Fruit fly (Drosophila melanogaster) whole organism, embryonic: ENCODE measurements around the gene Nepl21.

Experiments used
- B-H2 ChIP-seq: fragments of 200-800 bp; sonication (Bioruptor generic); optimal IDR thresholded peaks from 2 replicates; lab custom pipeline; 2018; ENCODE audit warnings: missing biosample characterization, mild to moderate bottlenecking, missing genetic modification characterization
- CG10147 ChIP-seq: fragments of 200-800 bp; sonication (Bioruptor generic); optimal IDR thresholded peaks from 2 replicates; lab custom pipeline; 2019; ENCODE audit warnings: missing biosample characterization, mild to moderate bottlenecking, missing genetic modification characterization, moderate library complexity
- CG10274 ChIP-seq: fragments of 200-800 bp; sonication (Bioruptor generic); optimal IDR thresholded peaks from 3 replicates; lab custom pipeline; 2017; ENCODE audit warnings: missing biosample characterization, mild to moderate bottlenecking, missing genetic modification characterization
- CG10565 ChIP-seq: fragments of 200-800 bp; sonication (Bioruptor generic); optimal IDR thresholded peaks from 3 replicates; lab custom pipeline; 2016; ENCODE audit warnings: missing biosample characterization, mild to moderate bottlenecking, missing genetic modification characterization
- CG11398 ChIP-seq: fragments of 200-800 bp; sonication (Bioruptor generic); optimal IDR thresholded peaks from 2 replicates; lab custom pipeline; 2016; ENCODE audit warnings: missing biosample characterization, missing genetic modification characterization
- CG11696 ChIP-seq: fragments of 200-800 bp; sonication (Bioruptor generic); IDR thresholded peaks from 2 replicates; pipeline ENCODE4 v1.3.6; 2022; ENCODE audit warnings: missing biosample characterization, missing genetic modification characterization
- CG12299 ChIP-seq: fragments of 200-800 bp; sonication (Bioruptor generic); optimal IDR thresholded peaks from 2 replicates; lab custom pipeline; 2018; ENCODE audit warnings: missing biosample characterization, mild to moderate bottlenecking, missing genetic modification characterization
- CG12942 ChIP-seq: fragments of 200-800 bp; sonication (Bioruptor generic); optimal IDR thresholded peaks from 3 replicates; lab custom pipeline; 2016; ENCODE audit warnings: missing biosample characterization, missing genetic modification characterization
- CG15073 ChIP-seq: fragments of 200-800 bp; sonication (Bioruptor generic); optimal IDR thresholded peaks from 2 replicates; lab custom pipeline; 2016; ENCODE audit warnings: missing biosample characterization, missing genetic modification characterization
- CG17359 ChIP-seq: fragments of 200-800 bp; sonication (Bioruptor generic); optimal IDR thresholded peaks from 3 replicates; lab custom pipeline; 2018; ENCODE audit warnings: missing biosample characterization, mild to moderate bottlenecking, missing genetic modification characterization, moderate library complexity
- CG17568 ChIP-seq: fragments of 200-800 bp; sonication (Bioruptor generic); optimal IDR thresholded peaks from 2 replicates; lab custom pipeline; 2018; ENCODE audit warnings: missing biosample characterization, mild to moderate bottlenecking, missing genetic modification characterization, moderate library complexity
- CG32772 ChIP-seq: fragments of 200-800 bp; sonication (Bioruptor generic); IDR thresholded peaks from 2 replicates; pipeline ENCODE4 v1.3.6; 2022; ENCODE audit warnings: missing biosample characterization, missing genetic modification characterization
- CG34224 ChIP-seq: fragments of 200-800 bp; sonication (Bioruptor generic); IDR thresholded peaks from 3 replicates; pipeline ENCODE4 v1.3.6; 2022; ENCODE audit warnings: missing biosample characterization, missing genetic modification characterization; ENCODE audit not compliant: partially characterized antibody
- CG3726 ChIP-seq: fragments of 200-800 bp; sonication (Bioruptor generic); IDR thresholded peaks from 3 replicates; pipeline ENCODE4, ENCODE4 v1.3.6; 2022; ENCODE audit warnings: missing biosample characterization, missing genetic modification characterization
- CG4404 ChIP-seq: fragments of 200-800 bp; sonication (Bioruptor generic); IDR thresholded peaks from 2 replicates; pipeline ENCODE4 v1.3.6; 2022; ENCODE audit warnings: missing biosample characterization, missing genetic modification characterization
- CG4730 ChIP-seq: fragments of 200-800 bp; sonication (Bioruptor generic); IDR thresholded peaks from 2 replicates; pipeline ENCODE4 v1.3.6; 2022; ENCODE audit warnings: missing biosample characterization, missing genetic modification characterization
- CG8478 ChIP-seq: fragments of >200 bp; optimal IDR thresholded peaks from 2 replicates; lab custom pipeline; 2018
- CG9797 ChIP-seq: fragments of 200-800 bp; sonication (Bioruptor generic); optimal IDR thresholded peaks from 3 replicates; lab custom pipeline; 2018; ENCODE audit warnings: missing biosample characterization, mild to moderate bottlenecking, missing genetic modification characterization
- Deaf1 ChIP-seq: fragments of 200-800 bp; optimal IDR thresholded peaks from 3 replicates; lab custom pipeline; 2019; ENCODE audit warnings: missing biosample characterization, mild to moderate bottlenecking, missing genetic modification characterization, moderate library complexity
- Doc3 ChIP-seq: fragments of 200-800 bp; sonication (Bioruptor generic); IDR thresholded peaks from 3 replicates; pipeline ENCODE4 v1.3.6; 2022; ENCODE audit warnings: missing biosample characterization, missing genetic modification characterization; ENCODE audit not compliant: partially characterized antibody
- E2f2 ChIP-seq: fragments of 200-800 bp; sonication (Bioruptor generic); IDR thresholded peaks from 2 replicates; pipeline ENCODE4 v1.3.6; 2022; ENCODE audit warnings: missing biosample characterization, missing genetic modification characterization
- ERR ChIP-seq: fragments of 200-800 bp; sonication (Bioruptor generic); optimal IDR thresholded peaks from 2 replicates; lab custom pipeline; 2016; ENCODE audit warnings: missing biosample characterization, missing genetic modification characterization
- NC2β ChIP-seq: fragments of 200-800 bp; sonication (Bioruptor generic); optimal IDR thresholded peaks from 2 replicates; lab custom pipeline; 2016; ENCODE audit warnings: missing biosample characterization, missing genetic modification characterization
- Nf-YC ChIP-seq: fragments of 200-800 bp; optimal IDR thresholded peaks from 3 replicates; lab custom pipeline; 2019; ENCODE audit warnings: missing biosample characterization, mild to moderate bottlenecking, missing genetic modification characterization, moderate library complexity
- YL-1 ChIP-seq: fragments of 200-800 bp; sonication (Bioruptor generic); optimal IDR thresholded peaks from 3 replicates; lab custom pipeline; 2017; ENCODE audit warnings: missing biosample characterization, mild to moderate bottlenecking, missing genetic modification characterization
- ash1 ChIP-seq: fragments of 200-800 bp; sonication (Bioruptor generic); optimal IDR thresholded peaks from 2 replicates; lab custom pipeline; 2018; ENCODE audit warnings: missing biosample characterization, mild to moderate bottlenecking, missing genetic modification characterization
- bab2 ChIP-seq: fragments of 200-800 bp; sonication (Bioruptor generic); optimal IDR thresholded peaks from 2 replicates; lab custom pipeline; 2016; ENCODE audit warnings: missing biosample characterization, missing genetic modification characterization
- cad ChIP-seq: fragments of >200 bp; optimal IDR thresholded peaks from 2 replicates; lab custom pipeline; 2017; ENCODE audit warnings: missing biosample characterization, missing genetic modification characterization
- chif ChIP-seq, 2 experiments: fragments of 200-800 bp; sonication (Bioruptor generic); optimal IDR thresholded peaks; 3 replicates each; lab custom pipeline; 2016; ENCODE audit warnings: missing biosample characterization in 2 of 2, missing genetic modification characterization in 2 of 2
- chinmo ChIP-seq: fragments of 200-800 bp; sonication (Bioruptor generic); IDR thresholded peaks from 4 replicates; pipeline ENCODE4 v1.3.6; 2022; ENCODE audit warnings: missing biosample characterization, missing genetic modification characterization; ENCODE audit not compliant: partially characterized antibody
- ci ChIP-seq: fragments of 200-800 bp; sonication (Bioruptor generic); IDR thresholded peaks from 3 replicates; pipeline ENCODE4 v1.3.6; 2022; ENCODE audit warnings: missing biosample characterization, missing genetic modification characterization
- cwo ChIP-seq: fragments of 200-800 bp; sonication (Bioruptor generic); optimal IDR thresholded peaks from 3 replicates; lab custom pipeline; 2017; ENCODE audit warnings: missing biosample characterization, missing genetic modification characterization, mild to moderate bottlenecking, moderate library complexity, missing genetic modification reagents
- danr ChIP-seq: fragments of 200-800 bp; sonication (Bioruptor generic); IDR thresholded peaks from 2 replicates; pipeline ENCODE4 v1.3.6; 2022; ENCODE audit warnings: missing biosample characterization, missing genetic modification characterization
- dpn ChIP-seq, 2 experiments: fragments of 200-800 bp; sonication (Bioruptor generic); optimal IDR thresholded peaks; 3 replicates each; lab custom pipeline; 2016; ENCODE audit warnings: missing biosample characterization in 2 of 2, missing genetic modification characterization in 2 of 2
- en ChIP-seq: fragments of 200-800 bp; sonication (Bioruptor generic); optimal IDR thresholded peaks from 2 replicates; lab custom pipeline; 2016; ENCODE audit warnings: missing biosample characterization, missing genetic modification characterization
- fu2 ChIP-seq: fragments of 200-800 bp; sonication (Bioruptor generic); optimal IDR thresholded peaks from 2 replicates; lab custom pipeline; 2016; ENCODE audit warnings: missing biosample characterization, missing genetic modification characterization
- gce ChIP-seq: fragments of 200-800 bp; sonication (Bioruptor generic); IDR thresholded peaks from 3 replicates; pipeline ENCODE4 v1.3.6; 2022; ENCODE audit warnings: missing biosample characterization, missing genetic modification characterization
- gcm2 ChIP-seq: fragments of 200-800 bp; sonication (Bioruptor generic); optimal IDR thresholded peaks from 2 replicates; lab custom pipeline; 2016; ENCODE audit warnings: missing biosample characterization, missing genetic modification characterization
- h ChIP-seq: fragments of >200 bp; optimal IDR thresholded peaks from 2 replicates; lab custom pipeline; 2017
- hkb ChIP-seq, 2 experiments: fragments of 200-800 bp in 1 of 2; fragments of >200 bp in 1 of 2; sonication (Bioruptor generic) in 1 of 2; IDR thresholded peaks in 1 of 2; optimal IDR thresholded peaks in 1 of 2; 2 replicates each; pipeline versions ENCODE4 v1.3.6 to Lab custom; 2017 to 2022; ENCODE audit warnings: missing biosample characterization in 1 of 2, missing genetic modification characterization in 1 of 2
- jing ChIP-seq: fragments of 200-800 bp; sonication (Bioruptor generic); optimal IDR thresholded peaks from 2 replicates; lab custom pipeline; 2018; ENCODE audit warnings: missing biosample characterization, mild to moderate bottlenecking, missing genetic modification characterization
- mirr ChIP-seq: fragments of 200-800 bp; sonication (Bioruptor generic); optimal IDR thresholded peaks from 3 replicates; lab custom pipeline; 2018; ENCODE audit warnings: missing biosample characterization, mild to moderate bottlenecking, missing genetic modification characterization
- pho ChIP-seq: fragments of 200-800 bp; sonication (Bioruptor generic); optimal IDR thresholded peaks from 2 replicates; lab custom pipeline; 2016; ENCODE audit warnings: missing biosample characterization, missing genetic modification characterization
- phol ChIP-seq: fragments of 200-800 bp; sonication (Bioruptor generic); optimal IDR thresholded peaks from 3 replicates; lab custom pipeline; 2018; ENCODE audit warnings: missing biosample characterization, mild to moderate bottlenecking, missing genetic modification characterization, moderate library complexity
- prd ChIP-seq, 3 experiments: fragments of >200 bp in 2 of 3; fragments of 200-800 bp in 1 of 3; sonication (Bioruptor generic) in 1 of 3; optimal IDR thresholded peaks in 2 of 3; IDR thresholded peaks in 1 of 3; 2 replicates in 2 of 3; 3 replicates in 1 of 3; pipeline versions ENCODE4 v1.3.6 to Lab custom; 2017 to 2022; ENCODE audit warnings: missing biosample characterization in 1 of 3, missing genetic modification characterization in 1 of 3
- psq ChIP-seq: fragments of 200-800 bp; sonication (Bioruptor generic); optimal IDR thresholded peaks from 2 replicates; lab custom pipeline; 2017; ENCODE audit warnings: missing biosample characterization, missing genetic modification characterization
- sna ChIP-seq: fragments of 200-800 bp; sonication (Bioruptor generic); IDR thresholded peaks from 2 replicates; pipeline ENCODE4 v1.3.6; 2022; ENCODE audit warnings: missing biosample characterization, missing genetic modification characterization; ENCODE audit not compliant: partially characterized antibody
- sug ChIP-seq: fragments of 200-800 bp; optimal IDR thresholded peaks from 2 replicates; lab custom pipeline; 2019; ENCODE audit warnings: missing biosample characterization, mild to moderate bottlenecking, missing genetic modification characterization, moderate library complexity
- tap ChIP-seq: fragments of 200-800 bp; optimal IDR thresholded peaks from 3 replicates; lab custom pipeline; 2019; ENCODE audit warnings: missing biosample characterization, mild to moderate bottlenecking, missing genetic modification characterization, moderate library complexity

Gene Nepl21

dm6 chr3R:28844611-28845376 is 38.7 kb upstream of the Nepl21 start, which contains the start of the genes Apc and spg (continued):
- TF ChIP-seq CG10565 (GFP tag; lab: Kevin White, UChicago) = no peak
- peak; percentile 6 for TF ChIP-seq fu2 (GFP tag; lab: Kevin White, UChicago)
- TF ChIP-seq cwo (GFP tag; lab: Kevin White, UChicago) = no peak
- TF ChIP-seq CG15073 (GFP tag; lab: Kevin White, UChicago) = no peak
- TF ChIP-seq ash1 (GFP tag; lab: Kevin White, UChicago) = peak; percentile 29
- peak; percentile 93 for TF ChIP-seq sug
- TF ChIP-seq phol (tag; lab: Kevin White, UChicago) = peak; percentile 59
- peak; percentile 37 for TF ChIP-seq CG12299 (tag; lab: Kevin White, UChicago)
- TF ChIP-seq ci (GFP tag; lab: Robert Waterston, UW) = peak; percentile 86
- TF ChIP-seq CG32772 (GFP tag; lab: Robert Waterston, UW) = no peak
- TF ChIP-seq CG12942 (GFP tag; lab: Kevin White, UChicago) = peak; percentile 10
- no peak for TF ChIP-seq ERR (GFP tag; lab: Kevin White, UChicago)
- TF ChIP-seq tap (tag; lab: Kevin White, UChicago) = no peak
- peak; percentile 30 for TF ChIP-seq Deaf1
- TF ChIP-seq pho (GFP tag; lab: Kevin White, UChicago) = peak; percentile 18
- no peak for TF ChIP-seq prd (optimal IDR thresholded peaks at IDR 0.05; lab: Kevin White, UChicago)
- TF ChIP-seq prd (GFP tag; IDR thresholded peaks at IDR 0.05; lab: Robert Waterston, UW) = peak; percentile 30; the same call in 2 of the 3 replicates
- TF ChIP-seq h (lab: Kevin White, UChicago) = no peak
- peak; percentile 77 for TF ChIP-seq sna (GFP tag; lab: Robert Waterston, UW)
- TF ChIP-seq gce (GFP tag; lab: Robert Waterston, UW) = 0 out of 3 replicates have a peak, but pooled peaks have one; percentile 35
- TF ChIP-seq NC2β (GFP tag; lab: Kevin White, UChicago) = peak; percentile 63
- TF ChIP-seq Nf-YC (tag; lab: Kevin White, UChicago) = peak; percentile 46
- no peak for TF ChIP-seq CG10274 (GFP tag; lab: Kevin White, UChicago)
- TF ChIP-seq CG8478 (lab: Kevin White, UChicago) = no peak
- TF ChIP-seq cad (GFP tag; lab: Kevin White, UChicago) = peak; percentile 76
- peak; percentile 29 for TF ChIP-seq CG10147
- peak; percentile 57 for TF ChIP-seq CG11398 (GFP tag; lab: Kevin White, UChicago)
- TF ChIP-seq CG11696 (GFP tag; lab: Robert Waterston, UW) = no peak
- TF ChIP-seq CG3726 (GFP tag; lab: Robert Waterston, UW) = no peak
- 0 out of 4 replicates have a peak, but pooled peaks have one; percentile 17 for TF ChIP-seq chinmo
- TF ChIP-seq dpn (GFP tag; optimal IDR thresholded peaks at IDR 0.05; lab: Kevin White, UChicago) = no peak
- TF ChIP-seq E2f2 = peak; percentile 49
- no peak for TF ChIP-seq jing (GFP tag; lab: Kevin White, UChicago)
- no peak for TF ChIP-seq CG4730 (GFP tag; lab: Robert Waterston, UW)
- peak in 1 of 2 experiments; percentile 7 for TF ChIP-seq chif (GFP tag; optimal IDR thresholded peaks at IDR 0.05; lab: Kevin White, UChicago)
- TF ChIP-seq danr (GFP tag; lab: Robert Waterston, UW) = no peak
- TF ChIP-seq Doc3 = peak; percentile 68
- peak; percentile 76 for TF ChIP-seq CG34224 (GFP tag; lab: Robert Waterston, UW)
- peak; percentile 59 for TF ChIP-seq mirr (GFP tag; lab: Kevin White, UChicago)
- TF ChIP-seq CG4404 (GFP tag; lab: Robert Waterston, UW) = no peak
- TF ChIP-seq psq (GFP tag; lab: Kevin White, UChicago) = no peak
- no peak for TF ChIP-seq CG17568 (GFP tag; lab: Kevin White, UChicago)
- peak; percentile 95 for TF ChIP-seq CG9797
- TF ChIP-seq gcm2 (GFP tag; lab: Kevin White, UChicago) = peak; percentile 17
- no peak for TF ChIP-seq hkb (optimal IDR thresholded peaks at IDR 0.05; lab: Kevin White, UChicago)
- TF ChIP-seq hkb (GFP tag; IDR thresholded peaks at IDR 0.05; lab: Robert Waterston, UW) = peak; percentile 77
- peak; percentile 70 for TF ChIP-seq YL-1
- peak; percentile 16 for TF ChIP-seq B-H2
- peak; percentile 64 for TF ChIP-seq bab2 (GFP tag; lab: Kevin White, UChicago)
- TF ChIP-seq en (GFP tag; lab: Kevin White, UChicago) = peak; percentile 22
- peak; percentile 10 for TF ChIP-seq CG17359 (tag; lab: Kevin White, UChicago)
